Worm (Caenorhabditis elegans) whole organism, early embryonic: Measurements from ENCODE around the gene apd-3.

Source experiments
- F13C5.2 ChIP-seq: sonication (generic microtip); optimal IDR thresholded peaks from 2 replicates; lab custom pipeline; 2017; ENCODE audit warnings: mild to moderate bottlenecking, missing genetic modification characterization, inconsistent platforms, missing compliant biosample characterization
- ama-1 ChIP-seq: fragments of 150-350 bp; optimal IDR thresholded peaks from 2 replicates; lab custom pipeline; 2014
- ceh-13 ChIP-seq: fragments of 200-800 bp; sonication (Bioruptor generic); optimal IDR thresholded peaks from 2 replicates; lab custom pipeline; 2018; ENCODE audit warnings: mild to moderate bottlenecking, missing genetic modification characterization, missing compliant biosample characterization
- ceh-36 ChIP-seq: sonication (generic microtip); optimal IDR thresholded peaks from 2 replicates; lab custom pipeline; 2016; ENCODE audit warnings: missing genetic modification characterization, inconsistent platforms, missing compliant biosample characterization
- ets-7 ChIP-seq: sonication (generic microtip); optimal IDR thresholded peaks from 2 replicates; lab custom pipeline; 2016; ENCODE audit warnings: missing genotype, missing genetic modification characterization, missing compliant biosample characterization
- flt-1 ChIP-seq: fragments of 200-800 bp; sonication (Bioruptor generic); IDR thresholded peaks from 2 replicates; pipeline ENCODE4 v1.3.6; 2022; ENCODE audit warnings: missing genetic modification characterization, missing compliant biosample characterization
- hmbx-1 ChIP-seq: sonication (generic microtip); optimal IDR thresholded peaks from 2 replicates; lab custom pipeline; 2016; ENCODE audit warnings: mild to moderate bottlenecking, missing genetic modification characterization, missing compliant biosample characterization
- pes-1 ChIP-seq: fragments of 200-800 bp; sonication (Bioruptor generic); IDR thresholded peaks from 2 replicates; pipeline ENCODE4 v1.3.6; 2022; ENCODE audit warnings: missing genetic modification reagents, missing genetic modification characterization, missing compliant biosample characterization
- sea-1 ChIP-seq: fragments of 200-800 bp; sonication (Bioruptor generic); conservative IDR thresholded peaks from 2 replicates; pipeline ENCODE4 v1.3.6; 2022; ENCODE audit warnings: missing genetic modification characterization, missing compliant biosample characterization
- tbx-11 ChIP-seq: fragments of 200-800 bp; sonication (Bioruptor generic); IDR thresholded peaks from 2 replicates; pipeline ENCODE4 v1.3.6; 2022; ENCODE audit warnings: missing genetic modification characterization, missing compliant biosample characterization
- tbx-37 ChIP-seq: fragments of 200-800 bp; sonication (Bioruptor generic); conservative IDR thresholded peaks from 2 replicates; pipeline ENCODE4 v1.3.6; 2022; ENCODE audit warnings: missing genetic modification reagents, missing genetic modification characterization, missing compliant biosample characterization

DNA sequence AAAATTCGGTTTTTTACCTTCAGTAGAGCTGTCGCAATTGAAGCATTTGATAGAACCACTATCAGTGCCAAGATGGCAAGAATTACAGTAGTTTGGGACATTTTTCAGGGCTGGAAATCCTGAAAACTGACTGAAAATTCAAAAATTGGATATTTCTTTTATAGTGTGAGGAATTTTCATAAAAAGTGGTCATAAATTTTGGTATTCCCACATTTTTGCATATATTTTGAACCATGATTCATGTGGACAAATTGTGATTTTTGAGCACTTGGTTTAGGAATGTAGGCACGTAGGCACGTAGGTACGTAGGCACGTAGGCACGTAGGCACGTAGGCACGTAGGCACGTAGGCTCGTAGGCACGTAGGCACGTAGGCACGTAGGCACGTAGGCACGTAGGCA lies 34.0 kb downstream of the apd-3 start, which contains the start of gene Y49F6B.19:
- no peak for TF ChIP-seq ama-1 (lab: Kevin White, UChicago)
- TF ChIP-seq ets-7 (tag; lab: Kevin White, UChicago), result no peak
- no peak for TF ChIP-seq tbx-11
- no peak for TF ChIP-seq sea-1 (GFP tag; lab: Robert Waterston, UW)
- TF ChIP-seq pes-1 (GFP tag; lab: Robert Waterston, UW), result no peak
- no peak for TF ChIP-seq ceh-13 (GFP tag; lab: Kevin White, UChicago)
- no peak for TF ChIP-seq hmbx-1
- TF ChIP-seq tbx-37 (GFP tag; lab: Robert Waterston, UW), result no peak
- no peak for TF ChIP-seq F13C5.2 (tag; lab: Kevin White, UChicago)
- no peak for TF ChIP-seq flt-1 (GFP tag; lab: Robert Waterston, UW)
- TF ChIP-seq ceh-36, result no peak
